Fruit fly (Drosophila melanogaster) S2 (cell line): ENCODE measurements around the gene mRpS24.

Source experiments
- CG8478 ChIP-seq: fragments of >200 bp; optimal IDR thresholded peaks from 2 replicates; lab custom pipeline; 2018
- CTCF ChIP-seq, 2 experiments: fragments of >200 bp; optimal IDR thresholded peaks; 2 replicates each; lab custom pipeline; 2018

- TF ChIP-seq CG8478 (lab: Kevin White, UChicago) = no peak
- no peak for TF ChIP-seq CTCF (optimal IDR thresholded peaks at IDR 0.05; lab: Kevin White, UChicago)
Observed at dm6 chr3R:24113070-24113385, 50.3 kb downstream of the mRpS24 start, which contains the start of gene Root.
